Worm (Caenorhabditis elegans) whole organism, L4/young adult: ENCODE measurements around the gene ptr-15.

Source experiments
- W03F9.2 ChIP-seq: fragments of 150-350 bp; optimal IDR thresholded peaks from 2 replicates; lab custom pipeline; 2014; ENCODE audit warnings: missing biosample characterization, missing genetic modification characterization
- dao-5 ChIP-seq: sonication (generic microtip); optimal IDR thresholded peaks from 2 replicates; lab custom pipeline; 2016; ENCODE audit warnings: missing genotype, missing genetic modification characterization, moderate library complexity, missing compliant biosample characterization
- him-1 ChIP-seq: sonication (generic microtip); optimal IDR thresholded peaks from 2 replicates; lab custom pipeline; 2016; ENCODE audit warnings: missing genotype, missing genetic modification reagents, missing genetic modification characterization, missing compliant biosample characterization

DNA sequence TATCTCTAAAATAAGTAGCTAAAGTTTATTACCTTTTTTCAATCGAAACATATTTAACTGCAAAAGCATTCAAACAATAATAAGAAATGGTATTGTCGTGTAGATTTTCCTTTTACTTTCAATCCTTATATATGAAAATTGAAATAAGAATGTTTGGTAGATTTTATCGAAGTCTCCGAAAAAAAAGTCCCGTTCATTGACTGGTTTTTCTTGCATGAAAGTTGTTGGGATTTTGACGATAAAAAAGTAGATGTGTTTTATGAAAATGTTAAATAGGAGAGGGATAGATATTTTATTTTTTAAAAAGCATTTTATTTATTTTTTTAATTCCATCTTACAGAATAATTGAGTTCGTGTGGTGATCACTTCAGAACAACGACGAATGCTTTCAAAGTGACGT is 46.1 kb upstream of the ptr-15 start, which contains the start of gene C33G8.13:
- TF ChIP-seq him-1 (tag; lab: Kevin White, UChicago) (no peak), dao-5 (tag; lab: Kevin White, UChicago) (no peak), W03F9.2 (tag; lab: Kevin White, UChicago) (no peak)
